Fruit fly (Drosophila melanogaster) whole organism, embryonic: ENCODE data around the gene CG14646.

Experiments
- Aef1 ChIP-seq: fragments of 200-800 bp; sonication (Bioruptor generic); IDR thresholded peaks from 3 replicates; pipeline ENCODE4 v1.3.6; 2022; ENCODE audit warnings: missing biosample characterization, missing genetic modification characterization
- Atf3 ChIP-seq: fragments of 200-800 bp; sonication (Bioruptor generic); optimal IDR thresholded peaks from 3 replicates; lab custom pipeline; 2016; ENCODE audit warnings: missing biosample characterization, missing genetic modification characterization
- CG11504 ChIP-seq: fragments of 200-800 bp; sonication (Bioruptor generic); optimal IDR thresholded peaks from 3 replicates; lab custom pipeline; 2019; ENCODE audit warnings: missing biosample characterization, mild to moderate bottlenecking, missing genetic modification characterization, moderate library complexity
- CG13296 ChIP-seq: fragments of 200-800 bp; sonication (Bioruptor generic); optimal IDR thresholded peaks from 3 replicates; lab custom pipeline; 2018; ENCODE audit warnings: missing biosample characterization, mild to moderate bottlenecking, missing genetic modification characterization
- CG14014 ChIP-seq: fragments of 200-800 bp; sonication (Bioruptor generic); IDR thresholded peaks from 2 replicates; pipeline ENCODE4 v1.3.6; 2022; ENCODE audit warnings: missing biosample characterization, missing genetic modification characterization
- CG15269 ChIP-seq: fragments of 200-800 bp; sonication (Bioruptor generic); optimal IDR thresholded peaks from 2 replicates; lab custom pipeline; 2018; ENCODE audit warnings: missing biosample characterization, mild to moderate bottlenecking, missing genetic modification characterization, moderate library complexity
- CG31224 ChIP-seq: fragments of 200-800 bp; sonication (Bioruptor generic); IDR thresholded peaks from 2 replicates; pipeline ENCODE4 v1.3.6; 2022; ENCODE audit warnings: missing biosample characterization, missing genetic modification characterization
- CG32772 ChIP-seq: fragments of 200-800 bp; sonication (Bioruptor generic); IDR thresholded peaks from 2 replicates; pipeline ENCODE4 v1.3.6; 2022; ENCODE audit warnings: missing biosample characterization, missing genetic modification characterization
- CG33213 ChIP-seq: fragments of 200-800 bp; sonication (Bioruptor generic); optimal IDR thresholded peaks from 3 replicates; lab custom pipeline; 2016; ENCODE audit warnings: missing biosample characterization, missing genetic modification characterization
- CG3726 ChIP-seq: fragments of 200-800 bp; sonication (Bioruptor generic); IDR thresholded peaks from 3 replicates; pipeline ENCODE4, ENCODE4 v1.3.6; 2022; ENCODE audit warnings: missing biosample characterization, missing genetic modification characterization
- CG4404 ChIP-seq: fragments of 200-800 bp; sonication (Bioruptor generic); IDR thresholded peaks from 2 replicates; pipeline ENCODE4 v1.3.6; 2022; ENCODE audit warnings: missing biosample characterization, missing genetic modification characterization
- CG7372 ChIP-seq: fragments of 200-800 bp; sonication (Bioruptor generic); IDR thresholded peaks from 2 replicates; pipeline ENCODE4 v1.3.6; 2022; ENCODE audit warnings: missing biosample characterization, missing genetic modification characterization
- CG8924 ChIP-seq: fragments of 200-800 bp; optimal IDR thresholded peaks from 3 replicates; lab custom pipeline; 2019; ENCODE audit warnings: missing biosample characterization, mild to moderate bottlenecking, missing genetic modification characterization, moderate library complexity
- CG9727 ChIP-seq: fragments of 200-800 bp; sonication (Bioruptor generic); optimal IDR thresholded peaks from 3 replicates; lab custom pipeline; 2017; ENCODE audit warnings: missing biosample characterization, mild to moderate bottlenecking, missing genetic modification characterization
- CTCF ChIP-seq: fragments of 200-800 bp; sonication (Bioruptor generic); optimal IDR thresholded peaks from 2 replicates; lab custom pipeline; 2017; ENCODE audit warnings: missing biosample characterization, mild to moderate bottlenecking, missing genetic modification characterization, moderate library complexity
- Drgx ChIP-seq: fragments of 200-800 bp; sonication (Bioruptor generic); IDR thresholded peaks from 2 replicates; pipeline ENCODE4 v1.3.6; 2022; ENCODE audit warnings: missing biosample characterization, missing genetic modification characterization
- H15 ChIP-seq: fragments of 200-800 bp; sonication (Bioruptor generic); IDR thresholded peaks from 3 replicates; pipeline ENCODE4 v1.3.6; 2022; ENCODE audit warnings: missing biosample characterization, missing genetic modification characterization
- Hmx ChIP-seq: fragments of 200-800 bp; sonication (Bioruptor generic); optimal IDR thresholded peaks from 2 replicates; lab custom pipeline; 2016; ENCODE audit warnings: missing biosample characterization, missing genetic modification characterization
- Hr39 ChIP-seq: fragments of >200 bp; optimal IDR thresholded peaks from 2 replicates; lab custom pipeline; 2017
- Lim3 ChIP-seq: fragments of 200-800 bp; sonication (Bioruptor generic); IDR thresholded peaks from 2 replicates; pipeline ENCODE4 v1.3.6; 2022; ENCODE audit warnings: missing biosample characterization, missing genetic modification characterization
- Myb ChIP-seq: fragments of 200-800 bp; sonication (Bioruptor generic); optimal IDR thresholded peaks from 2 replicates; lab custom pipeline; 2016; ENCODE audit warnings: missing biosample characterization, missing genetic modification characterization
- Oaz ChIP-seq: fragments of 200-800 bp; sonication (Bioruptor generic); IDR thresholded peaks from 2 replicates; pipeline ENCODE4 v1.3.6; 2022; ENCODE audit warnings: missing biosample characterization, missing genetic modification characterization
- Opbp ChIP-seq: fragments of 200-800 bp; sonication (Bioruptor generic); IDR thresholded peaks from 3 replicates; pipeline ENCODE4 v1.3.6; 2022; ENCODE audit warnings: missing biosample characterization, missing genetic modification characterization; ENCODE audit not compliant: partially characterized antibody
- Optix ChIP-seq: fragments of 200-800 bp; sonication (Bioruptor generic); IDR thresholded peaks from 3 replicates; pipeline ENCODE4 v1.3.6; 2022; ENCODE audit warnings: missing biosample characterization, missing genetic modification characterization
- Side ChIP-seq: fragments of 200-800 bp; sonication (Bioruptor generic); optimal IDR thresholded peaks from 2 replicates; lab custom pipeline; 2016; ENCODE audit warnings: missing biosample characterization, missing genetic modification characterization
- Sry-δ ChIP-seq: fragments of 200-800 bp; sonication (Bioruptor generic); optimal IDR thresholded peaks from 2 replicates; lab custom pipeline; 2016; ENCODE audit warnings: missing biosample characterization, missing genetic modification characterization
- ase ChIP-seq: fragments of 200-800 bp; sonication (Bioruptor generic); IDR thresholded peaks from 3 replicates; pipeline ENCODE4 v1.3.6; 2022; ENCODE audit warnings: missing biosample characterization, missing genetic modification characterization
- bab2 ChIP-seq: fragments of 200-800 bp; sonication (Bioruptor generic); optimal IDR thresholded peaks from 2 replicates; lab custom pipeline; 2016; ENCODE audit warnings: missing biosample characterization, missing genetic modification characterization
- btn ChIP-seq: fragments of 200-800 bp; sonication (Bioruptor generic); optimal IDR thresholded peaks from 2 replicates; lab custom pipeline; 2016; ENCODE audit warnings: missing biosample characterization, missing genetic modification characterization
- cas ChIP-seq: fragments of 200-800 bp; sonication (Bioruptor generic); IDR thresholded peaks from 2 replicates; pipeline ENCODE4 v1.3.6; 2022; ENCODE audit warnings: missing biosample characterization, missing genetic modification characterization
- crp ChIP-seq, 2 experiments: fragments of 200-800 bp; sonication (Bioruptor generic); optimal IDR thresholded peaks; 2 replicates in 1 of 2; 3 replicates in 1 of 2; lab custom pipeline; 2017; ENCODE audit warnings: missing biosample characterization in 2 of 2, missing genetic modification characterization in 2 of 2, mild to moderate bottlenecking in 1 of 2, moderate library complexity in 1 of 2
- dm ChIP-seq: fragments of 200-800 bp; sonication (Bioruptor generic); optimal IDR thresholded peaks from 3 replicates; lab custom pipeline; 2016; ENCODE audit warnings: missing biosample characterization, missing genetic modification characterization
- en ChIP-seq: fragments of 200-800 bp; sonication (Bioruptor generic); optimal IDR thresholded peaks from 2 replicates; lab custom pipeline; 2016; ENCODE audit warnings: missing biosample characterization, missing genetic modification characterization
- ewg ChIP-seq: fragments of 200-800 bp; sonication (Bioruptor generic); optimal IDR thresholded peaks from 3 replicates; lab custom pipeline; 2017; ENCODE audit warnings: mild to moderate bottlenecking, missing biosample characterization, missing genetic modification reagents, missing genetic modification characterization
- gro ChIP-seq: fragments of 200-800 bp; sonication (Bioruptor generic); optimal IDR thresholded peaks from 2 replicates; lab custom pipeline; 2016; ENCODE audit warnings: missing biosample characterization, missing genetic modification characterization
- hb ChIP-seq: fragments of 200-800 bp; sonication (Bioruptor generic); IDR thresholded peaks from 3 replicates; pipeline ENCODE4 v1.3.6; 2022; ENCODE audit warnings: missing biosample characterization, missing genetic modification characterization; ENCODE audit not compliant: partially characterized antibody
- hkb ChIP-seq, 2 experiments: fragments of 200-800 bp in 1 of 2; fragments of >200 bp in 1 of 2; sonication (Bioruptor generic) in 1 of 2; IDR thresholded peaks in 1 of 2; optimal IDR thresholded peaks in 1 of 2; 2 replicates each; pipeline versions ENCODE4 v1.3.6 to Lab custom; 2017 to 2022; ENCODE audit warnings: missing biosample characterization in 1 of 2, missing genetic modification characterization in 1 of 2
- ken ChIP-seq: fragments of 200-800 bp; sonication (Bioruptor generic); IDR thresholded peaks from 3 replicates; pipeline ENCODE4 v1.3.6; 2022; ENCODE audit warnings: missing biosample characterization, missing genetic modification characterization
- klu ChIP-seq: fragments of 200-800 bp; sonication (Bioruptor generic); IDR thresholded peaks from 2 replicates; pipeline ENCODE4 v1.3.6; 2022; ENCODE audit warnings: missing biosample characterization, missing genetic modification characterization
- lilli ChIP-seq: fragments of 200-800 bp; sonication (Bioruptor generic); optimal IDR thresholded peaks from 3 replicates; lab custom pipeline; 2016; ENCODE audit warnings: missing biosample characterization, missing genetic modification characterization
- peb ChIP-seq: fragments of 200-800 bp; sonication (Bioruptor generic); IDR thresholded peaks from 2 replicates; pipeline ENCODE4 v1.3.6; 2022; ENCODE audit warnings: missing biosample characterization, missing genetic modification characterization
- ranshi ChIP-seq: fragments of 200-800 bp; sonication (Bioruptor generic); IDR thresholded peaks from 2 replicates; pipeline ENCODE4 v1.3.6; 2022; ENCODE audit warnings: missing biosample characterization, missing genetic modification characterization
- sens-2 ChIP-seq: fragments of 200-800 bp; sonication (Bioruptor generic); IDR thresholded peaks from 2 replicates; pipeline ENCODE4 v1.3.6; 2022; ENCODE audit warnings: missing biosample characterization, missing genetic modification characterization
- sima ChIP-seq: fragments of 200-800 bp; sonication (Bioruptor generic); optimal IDR thresholded peaks from 2 replicates; lab custom pipeline; 2016; ENCODE audit warnings: missing biosample characterization, missing genetic modification characterization
- sisA ChIP-seq: fragments of 200-800 bp; sonication (Bioruptor generic); IDR thresholded peaks from 2 replicates; pipeline ENCODE4 v1.3.6; 2022; ENCODE audit warnings: missing biosample characterization, missing genetic modification characterization
- slbo ChIP-seq: fragments of 200-800 bp; sonication (Bioruptor generic); IDR thresholded peaks from 2 replicates; pipeline ENCODE4 v1.3.6; 2022; ENCODE audit warnings: missing biosample characterization, missing genetic modification characterization
- stc ChIP-seq: fragments of 200-800 bp; sonication (Bioruptor generic); IDR thresholded peaks from 2 replicates; pipeline ENCODE4 v1.3.6; 2022; ENCODE audit warnings: missing biosample characterization, missing genetic modification characterization
- stwl ChIP-seq: fragments of 200-800 bp; sonication (Bioruptor generic); optimal IDR thresholded peaks from 3 replicates; lab custom pipeline; 2018; ENCODE audit warnings: missing biosample characterization, mild to moderate bottlenecking, missing genetic modification characterization, moderate library complexity
- sug ChIP-seq: fragments of 200-800 bp; optimal IDR thresholded peaks from 2 replicates; lab custom pipeline; 2019; ENCODE audit warnings: missing biosample characterization, mild to moderate bottlenecking, missing genetic modification characterization, moderate library complexity
- toy ChIP-seq: fragments of 200-800 bp; sonication (Bioruptor generic); IDR thresholded peaks from 2 replicates; pipeline ENCODE4 v1.3.6; 2022; ENCODE audit warnings: missing biosample characterization, missing genetic modification characterization
- twi ChIP-seq: fragments of 200-800 bp; optimal IDR thresholded peaks from 2 replicates; lab custom pipeline; 2019; ENCODE audit warnings: missing biosample characterization, mild to moderate bottlenecking, missing genetic modification characterization, moderate library complexity
- yki ChIP-seq: fragments of >200 bp; optimal IDR thresholded peaks from 3 replicates; lab custom pipeline; 2018
- zen2 ChIP-seq: fragments of 200-800 bp; sonication (Bioruptor generic); IDR thresholded peaks from 3 replicates; pipeline ENCODE4 v1.3.6; 2022; ENCODE audit warnings: missing biosample characterization, missing genetic modification characterization; ENCODE audit not compliant: partially characterized antibody

The CG14646 gene

dm6 chr3R:4403706-4404392 lies 13.7 kb downstream of the CG14646 start (continued):
- TF ChIP-seq CG31224 (GFP tag; lab: Robert Waterston, UW): no peak
- no peak for TF ChIP-seq CG8924 (tag; lab: Kevin White, UChicago)
- no peak for TF ChIP-seq sisA
- TF ChIP-seq Myb (GFP tag; lab: Kevin White, UChicago): no peak
- no peak for TF ChIP-seq crp (GFP tag; optimal IDR thresholded peaks at IDR 0.05; lab: Kevin White, UChicago)
- TF ChIP-seq bab2 (GFP tag; lab: Kevin White, UChicago): no peak
- TF ChIP-seq ase (GFP tag; lab: Robert Waterston, UW): no peak
- no peak for TF ChIP-seq CG13296 (GFP tag; lab: Kevin White, UChicago)
- no peak for TF ChIP-seq ranshi (GFP tag; lab: Robert Waterston, UW)
- no peak for TF ChIP-seq stc (GFP tag; lab: Robert Waterston, UW)
- TF ChIP-seq lilli (GFP tag; lab: Kevin White, UChicago): peak; percentile 6
- TF ChIP-seq CG33213: no peak
- no peak for TF ChIP-seq Oaz (GFP tag; lab: Robert Waterston, UW)
- no peak for TF ChIP-seq hkb (optimal IDR thresholded peaks at IDR 0.05; lab: Kevin White, UChicago)
- TF ChIP-seq hkb (GFP tag; IDR thresholded peaks at IDR 0.05; lab: Robert Waterston, UW): no peak
- no peak for TF ChIP-seq sens-2 (GFP tag; lab: Robert Waterston, UW)
- no peak for TF ChIP-seq toy (GFP tag; lab: Robert Waterston, UW)
- TF ChIP-seq CG32772 (GFP tag; lab: Robert Waterston, UW): no peak
- no peak for TF ChIP-seq hb (GFP tag; lab: Robert Waterston, UW)
- no peak for TF ChIP-seq en (GFP tag; lab: Kevin White, UChicago)
- no peak for TF ChIP-seq CTCF
- TF ChIP-seq sima: no peak
- TF ChIP-seq Aef1: no peak
- TF ChIP-seq Atf3 (GFP tag; lab: Kevin White, UChicago): peak; percentile 19
- peak; percentile 45; the same call in 1 of the 3 replicates for TF ChIP-seq zen2 (GFP tag; lab: Robert Waterston, UW)
- no peak for TF ChIP-seq CG4404
- TF ChIP-seq Opbp (GFP tag; lab: Robert Waterston, UW): no peak
- TF ChIP-seq ewg: peak; percentile 21
- TF ChIP-seq CG15269 (tag; lab: Kevin White, UChicago): no peak
- TF ChIP-seq Hr39 (lab: Kevin White, UChicago): no peak
- TF ChIP-seq dm (GFP tag; lab: Kevin White, UChicago): no peak
- no peak for TF ChIP-seq Sry-δ (GFP tag; lab: Kevin White, UChicago)
- no peak for TF ChIP-seq Drgx (GFP tag; lab: Robert Waterston, UW)
- TF ChIP-seq ken: no peak
- TF ChIP-seq btn: no peak
- no peak for TF ChIP-seq yki
- TF ChIP-seq Hmx (GFP tag; lab: Kevin White, UChicago): no peak
- no peak for TF ChIP-seq CG7372
- TF ChIP-seq Side: no peak
- TF ChIP-seq twi (tag; lab: Kevin White, UChicago): no peak
- TF ChIP-seq Lim3 (GFP tag; lab: Robert Waterston, UW): no peak
- TF ChIP-seq peb (GFP tag; lab: Robert Waterston, UW): no peak
- peak; percentile 44; the same call in 1 of the 2 replicates for TF ChIP-seq slbo (GFP tag; lab: Robert Waterston, UW)
- no peak for TF ChIP-seq H15 (GFP tag; lab: Robert Waterston, UW)
- TF ChIP-seq CG9727: no peak
- no peak for TF ChIP-seq klu (GFP tag; lab: Robert Waterston, UW)
- TF ChIP-seq gro (GFP tag; lab: Kevin White, UChicago): peak; percentile 48
- TF ChIP-seq sug (tag; lab: Kevin White, UChicago): peak; percentile 65
- no peak for TF ChIP-seq CG3726 (GFP tag; lab: Robert Waterston, UW)
- TF ChIP-seq CG11504 (tag; lab: Kevin White, UChicago): no peak
- no peak for TF ChIP-seq cas (GFP tag; lab: Robert Waterston, UW)
- no peak for TF ChIP-seq CG14014 (GFP tag; lab: Robert Waterston, UW)
- TF ChIP-seq stwl: no peak
- TF ChIP-seq Optix (GFP tag; lab: Robert Waterston, UW): no peak
